Fruit fly (Drosophila melanogaster) whole organism, embryonic: ENCODE results near the gene CG14915.
A peak's percentile ranks its signal among the peaks of the same experiment; 100 is the strongest.

Experiments used
- CG10147 ChIP-seq: fragments of 200-800 bp; sonication (Bioruptor generic); optimal IDR thresholded peaks from 2 replicates; lab custom pipeline; 2019; ENCODE audit warnings: missing biosample characterization, mild to moderate bottlenecking, missing genetic modification characterization, moderate library complexity
- CG11695 ChIP-seq: fragments of 200-800 bp; sonication (Bioruptor generic); IDR thresholded peaks from 3 replicates; pipeline ENCODE4 v1.3.6; 2022; ENCODE audit warnings: missing biosample characterization, missing genetic modification characterization
- CG12155 ChIP-seq: fragments of 200-800 bp; sonication (Bioruptor generic); optimal IDR thresholded peaks from 3 replicates; lab custom pipeline; 2016; ENCODE audit warnings: missing biosample characterization, missing genetic modification characterization
- CG12236 ChIP-seq: fragments of 200-800 bp; sonication (Bioruptor generic); optimal IDR thresholded peaks from 2 replicates; lab custom pipeline; 2016; ENCODE audit warnings: missing biosample characterization, missing genetic modification characterization
- CG12299 ChIP-seq: fragments of 200-800 bp; sonication (Bioruptor generic); optimal IDR thresholded peaks from 2 replicates; lab custom pipeline; 2018; ENCODE audit warnings: missing biosample characterization, mild to moderate bottlenecking, missing genetic modification characterization
- CG13123 ChIP-seq: fragments of 200-800 bp; sonication (Bioruptor generic); optimal IDR thresholded peaks from 2 replicates; lab custom pipeline; 2016; ENCODE audit warnings: missing biosample characterization, missing genetic modification characterization
- CG14965 ChIP-seq: fragments of 200-800 bp; sonication (Bioruptor generic); optimal IDR thresholded peaks from 2 replicates; lab custom pipeline; 2016; ENCODE audit warnings: missing biosample characterization, missing genetic modification characterization, borderline replicate concordance
- CG16863 ChIP-seq: fragments of 200-800 bp; sonication (Bioruptor generic); optimal IDR thresholded peaks from 3 replicates; lab custom pipeline; 2016; ENCODE audit warnings: missing biosample characterization, missing genetic modification characterization
- CG18476 ChIP-seq: fragments of 200-800 bp; sonication (Bioruptor generic); optimal IDR thresholded peaks from 2 replicates; lab custom pipeline; 2016; ENCODE audit warnings: missing biosample characterization, mild to moderate bottlenecking, missing genetic modification characterization
- CG2116 ChIP-seq: fragments of 200-800 bp; sonication (Bioruptor generic); optimal IDR thresholded peaks from 3 replicates; lab custom pipeline; 2018; ENCODE audit warnings: missing biosample characterization, mild to moderate bottlenecking, missing genetic modification characterization
- CG2129 ChIP-seq: fragments of 200-800 bp; sonication (Bioruptor generic); IDR thresholded peaks from 2 replicates; pipeline ENCODE4 v1.3.6; 2022; ENCODE audit warnings: missing biosample characterization, missing genetic modification characterization; ENCODE audit not compliant: partially characterized antibody
- CG2199 ChIP-seq: fragments of 200-800 bp; sonication (Bioruptor generic); IDR thresholded peaks from 3 replicates; pipeline ENCODE4 v1.3.6; 2022; ENCODE audit warnings: missing biosample characterization, missing genetic modification characterization
- CG30020 ChIP-seq: fragments of 200-800 bp; optimal IDR thresholded peaks from 2 replicates; lab custom pipeline; 2019; ENCODE audit warnings: missing biosample characterization, mild to moderate bottlenecking, missing genetic modification characterization, moderate library complexity
- CG30403 ChIP-seq: fragments of 200-800 bp; sonication (Bioruptor generic); optimal IDR thresholded peaks from 3 replicates; lab custom pipeline; 2016; ENCODE audit warnings: missing biosample characterization, missing genetic modification characterization
- CG32532 ChIP-seq: fragments of 200-800 bp; sonication (Bioruptor generic); IDR thresholded peaks from 2 replicates; pipeline ENCODE4 v1.3.6; 2022; ENCODE audit warnings: missing biosample characterization, missing genetic modification characterization
- CG4282 ChIP-seq: fragments of 200-800 bp; sonication (Bioruptor generic); optimal IDR thresholded peaks from 2 replicates; lab custom pipeline; 2016; ENCODE audit warnings: missing biosample characterization, missing genetic modification characterization
- CG4404 ChIP-seq: fragments of 200-800 bp; sonication (Bioruptor generic); IDR thresholded peaks from 2 replicates; pipeline ENCODE4 v1.3.6; 2022; ENCODE audit warnings: missing biosample characterization, missing genetic modification characterization
- CG6683 ChIP-seq: fragments of 200-800 bp; sonication (Bioruptor generic); optimal IDR thresholded peaks from 2 replicates; lab custom pipeline; 2017; ENCODE audit warnings: missing biosample characterization, mild to moderate bottlenecking, missing genetic modification characterization, missing genetic modification reagents
- CG8765 ChIP-seq: fragments of 200-800 bp; sonication (Bioruptor generic); IDR thresholded peaks from 2 replicates; pipeline ENCODE4 v1.3.6; 2022; ENCODE audit warnings: missing biosample characterization, missing genetic modification characterization
- CHES-1-like ChIP-seq: fragments of 200-800 bp; sonication (Bioruptor generic); optimal IDR thresholded peaks from 2 replicates; lab custom pipeline; 2016; ENCODE audit warnings: missing biosample characterization, missing genetic modification characterization
- CrebB ChIP-seq: fragments of 200-800 bp; sonication (Bioruptor generic); optimal IDR thresholded peaks from 3 replicates; lab custom pipeline; 2018; ENCODE audit warnings: missing biosample characterization, mild to moderate bottlenecking, missing genetic modification characterization
- D19B ChIP-seq: fragments of 200-800 bp; sonication (Bioruptor generic); optimal IDR thresholded peaks from 2 replicates; lab custom pipeline; 2017; ENCODE audit warnings: missing biosample characterization, mild to moderate bottlenecking, missing genetic modification characterization
- Ets97D ChIP-seq: fragments of 200-800 bp; sonication (Bioruptor generic); optimal IDR thresholded peaks from 3 replicates; lab custom pipeline; 2016; ENCODE audit warnings: missing biosample characterization, missing genetic modification characterization
- Fer2 ChIP-seq: fragments of 200-800 bp; sonication (Bioruptor generic); optimal IDR thresholded peaks from 2 replicates; lab custom pipeline; 2018; ENCODE audit warnings: missing biosample characterization, mild to moderate bottlenecking, missing genetic modification characterization, moderate library complexity
- GATAe ChIP-seq: fragments of 200-800 bp; sonication (Bioruptor generic); conservative IDR thresholded peaks from 2 replicates; pipeline ENCODE4 v1.3.6; 2022; ENCODE audit warnings: missing biosample characterization, missing genetic modification characterization
- Gsc ChIP-seq: fragments of 200-800 bp; sonication (Bioruptor generic); IDR thresholded peaks from 2 replicates; pipeline ENCODE4 v1.3.6; 2022; ENCODE audit warnings: missing biosample characterization, missing genetic modification characterization
- H2.0 ChIP-seq: fragments of 200-800 bp; sonication (Bioruptor generic); IDR thresholded peaks from 2 replicates; pipeline ENCODE4 v1.3.6; 2022; ENCODE audit warnings: missing biosample characterization, missing genetic modification characterization
- HLHmδ ChIP-seq: fragments of 200-800 bp; sonication (Bioruptor generic); optimal IDR thresholded peaks from 2 replicates; lab custom pipeline; 2018; ENCODE audit warnings: missing biosample characterization, mild to moderate bottlenecking, missing genetic modification characterization, moderate library complexity
- Hmr ChIP-seq: fragments of 200-800 bp; sonication (Bioruptor generic); optimal IDR thresholded peaks from 3 replicates; lab custom pipeline; 2017; ENCODE audit warnings: mild to moderate bottlenecking, missing biosample characterization, missing genetic modification reagents, missing genetic modification characterization
- Med ChIP-seq: fragments of 200-800 bp; sonication (Bioruptor generic); peaks from one replicate; lab custom pipeline; 2016; ENCODE audit warnings: missing biosample characterization, missing genetic modification characterization, mild to moderate bottlenecking, inconsistent platforms, moderate library complexity
- Mes4 ChIP-seq: fragments of 200-800 bp; sonication (Bioruptor generic); optimal IDR thresholded peaks from 2 replicates; lab custom pipeline; 2016; ENCODE audit warnings: missing biosample characterization, missing genetic modification characterization
- NC2β ChIP-seq: fragments of 200-800 bp; sonication (Bioruptor generic); optimal IDR thresholded peaks from 2 replicates; lab custom pipeline; 2016; ENCODE audit warnings: missing biosample characterization, missing genetic modification characterization
- Optix ChIP-seq: fragments of 200-800 bp; sonication (Bioruptor generic); IDR thresholded peaks from 3 replicates; pipeline ENCODE4 v1.3.6; 2022; ENCODE audit warnings: missing biosample characterization, missing genetic modification characterization
- Rx ChIP-seq: fragments of 200-800 bp; sonication (Bioruptor generic); IDR thresholded peaks from 2 replicates; pipeline ENCODE4 v1.3.6; 2022; ENCODE audit warnings: missing biosample characterization, missing genetic modification characterization
- Scr ChIP-seq: fragments of 200-800 bp; sonication (Bioruptor generic); IDR thresholded peaks from 2 replicates; pipeline ENCODE4 v1.3.6; 2022; ENCODE audit warnings: missing biosample characterization, missing genetic modification characterization; ENCODE audit not compliant: partially characterized antibody
- Sin3A ChIP-seq: fragments of >200 bp; optimal IDR thresholded peaks from 2 replicates; lab custom pipeline; 2018
- br ChIP-seq: fragments of >200 bp; optimal IDR thresholded peaks from 2 replicates; lab custom pipeline; 2017
- btn ChIP-seq: fragments of 200-800 bp; sonication (Bioruptor generic); optimal IDR thresholded peaks from 2 replicates; lab custom pipeline; 2016; ENCODE audit warnings: missing biosample characterization, missing genetic modification characterization
- crol ChIP-seq: fragments of 200-800 bp; sonication (Bioruptor generic); IDR thresholded peaks from 2 replicates; pipeline ENCODE4 v1.3.6; 2022; ENCODE audit warnings: missing biosample characterization, missing genetic modification characterization
- danr ChIP-seq: fragments of 200-800 bp; sonication (Bioruptor generic); IDR thresholded peaks from 2 replicates; pipeline ENCODE4 v1.3.6; 2022; ENCODE audit warnings: missing biosample characterization, missing genetic modification characterization
- emc ChIP-seq: fragments of 200-800 bp; sonication (Bioruptor generic); optimal IDR thresholded peaks from 2 replicates; lab custom pipeline; 2016; ENCODE audit warnings: missing biosample characterization, missing genetic modification characterization
- fd64A ChIP-seq: fragments of 200-800 bp; sonication (Bioruptor generic); optimal IDR thresholded peaks from 3 replicates; lab custom pipeline; 2018; ENCODE audit warnings: missing biosample characterization, mild to moderate bottlenecking, missing genetic modification characterization
- gem ChIP-seq: fragments of 200-800 bp; sonication (Bioruptor generic); optimal IDR thresholded peaks from 2 replicates; lab custom pipeline; 2019; ENCODE audit warnings: missing biosample characterization, mild to moderate bottlenecking, missing genetic modification characterization, moderate library complexity
- grau ChIP-seq: fragments of 200-800 bp; optimal IDR thresholded peaks from 3 replicates; lab custom pipeline; 2019; ENCODE audit warnings: missing biosample characterization, mild to moderate bottlenecking, missing genetic modification characterization, moderate library complexity
- gro ChIP-seq: fragments of 200-800 bp; sonication (Bioruptor generic); optimal IDR thresholded peaks from 2 replicates; lab custom pipeline; 2016; ENCODE audit warnings: missing biosample characterization, missing genetic modification characterization
- mam ChIP-seq: fragments of 200-800 bp; sonication (Bioruptor generic); optimal IDR thresholded peaks from 3 replicates; lab custom pipeline; 2016; ENCODE audit warnings: missing biosample characterization, missing genetic modification characterization
- nau ChIP-seq: fragments of 200-800 bp; sonication (Bioruptor generic); optimal IDR thresholded peaks from 3 replicates; lab custom pipeline; 2017; ENCODE audit warnings: missing biosample characterization, mild to moderate bottlenecking, missing genetic modification characterization, missing genetic modification reagents
- nmo ChIP-seq: fragments of 200-800 bp; sonication (Bioruptor generic); optimal IDR thresholded peaks from 2 replicates; lab custom pipeline; 2018; ENCODE audit warnings: missing biosample characterization, mild to moderate bottlenecking, missing genetic modification characterization, moderate library complexity
- slbo ChIP-seq: fragments of 200-800 bp; sonication (Bioruptor generic); IDR thresholded peaks from 2 replicates; pipeline ENCODE4 v1.3.6; 2022; ENCODE audit warnings: missing biosample characterization, missing genetic modification characterization
- tap ChIP-seq: fragments of 200-800 bp; optimal IDR thresholded peaks from 3 replicates; lab custom pipeline; 2019; ENCODE audit warnings: missing biosample characterization, mild to moderate bottlenecking, missing genetic modification characterization, moderate library complexity

CG14915 gene

DNA sequence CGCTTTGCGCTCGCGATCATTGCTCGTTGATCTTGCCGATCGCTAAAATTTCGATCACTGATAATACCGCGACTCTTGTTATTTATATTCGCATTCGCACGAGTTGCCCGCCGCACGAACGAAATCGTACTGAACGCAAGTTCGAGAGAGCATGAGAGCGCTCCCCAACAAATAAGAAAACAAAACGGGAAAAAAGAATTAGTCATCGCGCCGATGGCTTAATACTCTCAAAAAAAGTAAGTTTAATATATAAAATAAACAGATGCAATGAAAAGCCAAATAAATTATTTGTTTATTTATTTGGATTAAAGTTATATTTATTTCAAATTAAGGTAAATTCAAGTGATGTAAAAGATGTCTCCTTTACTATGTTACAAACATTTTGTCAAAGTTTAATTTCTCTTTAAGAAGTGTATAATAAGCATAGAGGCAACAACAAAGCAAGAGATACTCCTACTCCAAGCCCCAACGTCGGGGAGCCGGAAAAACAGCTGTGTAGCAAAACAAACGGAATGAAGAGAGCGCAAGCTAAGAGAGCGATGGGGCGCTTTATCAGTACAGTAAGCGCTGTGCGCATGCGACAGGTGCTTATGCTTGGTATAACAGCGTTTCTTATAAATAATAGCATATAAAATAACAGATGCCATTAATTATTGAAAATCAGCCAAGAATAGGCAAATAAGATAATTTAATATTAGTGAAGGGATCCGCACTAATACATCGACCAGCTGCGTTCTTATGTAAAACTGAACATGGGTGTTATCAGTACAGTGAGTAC, 13.3 kb upstream of the CG14915 start:
- no peak for TF ChIP-seq CG14965 (GFP tag; lab: Kevin White, UChicago)
- peak; percentile 89 for TF ChIP-seq slbo (GFP tag; lab: Robert Waterston, UW)
- peak; percentile 46 for TF ChIP-seq mam (GFP tag; lab: Kevin White, UChicago)
- no peak for TF ChIP-seq btn (GFP tag; lab: Kevin White, UChicago)
- TF ChIP-seq CG4282 (GFP tag; lab: Kevin White, UChicago): peak; percentile 21
- no peak for TF ChIP-seq emc
- TF ChIP-seq CG12299 (tag; lab: Kevin White, UChicago): peak; percentile 55
- TF ChIP-seq CG2199: no peak
- peak; percentile 23 for TF ChIP-seq Fer2
- peak; percentile 63 for TF ChIP-seq nau (GFP tag; lab: Kevin White, UChicago)
- TF ChIP-seq Sin3A (lab: Kevin White, UChicago): no peak
- peak; percentile 1 for TF ChIP-seq CG13123 (GFP tag; lab: Kevin White, UChicago)
- peak; percentile 44 for TF ChIP-seq CG12155 (GFP tag; lab: Kevin White, UChicago)
- TF ChIP-seq Med: peak; percentile 87
- no peak for TF ChIP-seq Gsc (GFP tag; lab: Robert Waterston, UW)
- TF ChIP-seq H2.0 (GFP tag; lab: Robert Waterston, UW): peak; percentile 84
- TF ChIP-seq gro (GFP tag; lab: Kevin White, UChicago): peak; percentile 7
- TF ChIP-seq CHES-1-like (GFP tag; lab: Kevin White, UChicago): peak; percentile 50
- TF ChIP-seq HLHmδ (GFP tag; lab: Kevin White, UChicago): no peak
- TF ChIP-seq CG4404 (GFP tag; lab: Robert Waterston, UW): peak; percentile 7; the same call in 1 of the 2 replicates
- TF ChIP-seq CG32532 (GFP tag; lab: Robert Waterston, UW): peak; percentile 55
- TF ChIP-seq CG18476 (GFP tag; lab: Kevin White, UChicago): no peak
- TF ChIP-seq D19B: peak; percentile 5
- peak; percentile 47 for TF ChIP-seq tap (tag; lab: Kevin White, UChicago)
- peak; percentile 7 for TF ChIP-seq Mes4 (GFP tag; lab: Kevin White, UChicago)
- peak; percentile 79 for TF ChIP-seq gem (tag; lab: Kevin White, UChicago)
- TF ChIP-seq CG12236 (GFP tag; lab: Kevin White, UChicago): peak; percentile 59
- peak; percentile 40 for TF ChIP-seq CG6683
- TF ChIP-seq nmo (GFP tag; lab: Kevin White, UChicago): peak; percentile 81
- TF ChIP-seq Scr: no peak
- TF ChIP-seq CG16863 (GFP tag; lab: Kevin White, UChicago): peak; percentile 70
- peak; percentile 65; the same call in 1 of the 2 replicates for TF ChIP-seq Rx (GFP tag; lab: Robert Waterston, UW)
- TF ChIP-seq CG30020 (tag; lab: Kevin White, UChicago): peak; percentile 40
- TF ChIP-seq CG2116 (GFP tag; lab: Kevin White, UChicago): peak; percentile 49
- peak; percentile 99 for TF ChIP-seq grau
- peak; percentile 84 for TF ChIP-seq Optix (GFP tag; lab: Robert Waterston, UW)
- peak; percentile 68 for TF ChIP-seq CG10147
- TF ChIP-seq Hmr (GFP tag; lab: Kevin White, UChicago): peak; percentile 71
- TF ChIP-seq NC2β (GFP tag; lab: Kevin White, UChicago): peak; percentile 72
- peak; percentile 44; the same call in 1 of the 2 replicates for TF ChIP-seq danr (GFP tag; lab: Robert Waterston, UW)
- no peak for TF ChIP-seq br (lab: Kevin White, UChicago)
- TF ChIP-seq GATAe: peak; percentile 89
- peak; percentile 78 for TF ChIP-seq CG30403 (GFP tag; lab: Kevin White, UChicago)
- TF ChIP-seq CG2129 (GFP tag; lab: Robert Waterston, UW): no peak
- peak; percentile 26 for TF ChIP-seq fd64A
- TF ChIP-seq crol (GFP tag; lab: Robert Waterston, UW): peak; percentile 6; the same call in 1 of the 2 replicates
- peak; percentile 22 for TF ChIP-seq CrebB (tag; lab: Kevin White, UChicago)
- TF ChIP-seq CG11695 (GFP tag; lab: Robert Waterston, UW): peak; percentile 63
- TF ChIP-seq CG8765: no peak
- TF ChIP-seq Ets97D (GFP tag; lab: Kevin White, UChicago): no peak
